Worm (Caenorhabditis elegans): ENCODE data around the gene C50B6.1.

Gene C50B6.1

ce11 chrV:13286525-13286924 lies 22.2 kb upstream of the C50B6.1 start:
- TF ChIP-seq sem-4 (tag; optimal IDR thresholded peaks at IDR 0.05) (no peak), mdl-1 (tag; optimal IDR thresholded peaks at IDR 0.05) (no peak), R02D3.7 (tag; optimal IDR thresholded peaks at IDR 0.05) (no peak), peb-1 (tag; optimal IDR thresholded peaks at IDR 0.05) (no peak), nhr-6 (tag; optimal IDR thresholded peaks at IDR 0.05) (no peak), nhr-25 (tag; optimal IDR thresholded peaks at IDR 0.05) (no peak), crh-2 (tag; optimal IDR thresholded peaks at IDR 0.05) (no peak), lsy-2 (tag; optimal IDR thresholded peaks at IDR 0.05) (no peak), ztf-11 (tag; optimal IDR thresholded peaks at IDR 0.05) (no peak), ztf-4 (tag; optimal IDR thresholded peaks at IDR 0.05) (no peak), ceh-16 (tag; optimal IDR thresholded peaks at IDR 0.05) (no peak), Y55F3AM.14 (GFP tag; optimal IDR thresholded peaks at IDR 0.05) (no peak), fos-1 (tag; optimal IDR thresholded peaks at IDR 0.05) (no peak), elt-3 (tag; optimal IDR thresholded peaks at IDR 0.05) (no peak), ceh-82 (tag; optimal IDR thresholded peaks at IDR 0.05) (no peak)

- TF ChIP-seq C34F6.9 (tag; optimal IDR thresholded peaks at IDR 0.05) (peak; percentile 8), lsy-2 (tag; optimal IDR thresholded peaks at IDR 0.05) (peak in 1 of 2 experiments; percentile 17), ztf-11 (tag; optimal IDR thresholded peaks at IDR 0.05) (no peak), nhr-129 (tag; optimal IDR thresholded peaks at IDR 0.05) (peak; percentile 1), Y55F3AM.14 (GFP tag; optimal IDR thresholded peaks at IDR 0.05) (no peak), F13H6.1 (tag; optimal IDR thresholded peaks at IDR 0.05) (peak; percentile 37), elt-3 (tag; optimal IDR thresholded peaks at IDR 0.05) (no peak), elt-1 (tag; optimal IDR thresholded peaks at IDR 0.05) (no peak), mab-5 (tag; optimal IDR thresholded peaks at IDR 0.05) (peak; percentile 6), ZK546.5 (tag; optimal IDR thresholded peaks at IDR 0.05) (no peak)
These were observed 19.8 kb upstream of the C50B6.1 start for ce11 chrV:13288881-13289280.

DNA sequence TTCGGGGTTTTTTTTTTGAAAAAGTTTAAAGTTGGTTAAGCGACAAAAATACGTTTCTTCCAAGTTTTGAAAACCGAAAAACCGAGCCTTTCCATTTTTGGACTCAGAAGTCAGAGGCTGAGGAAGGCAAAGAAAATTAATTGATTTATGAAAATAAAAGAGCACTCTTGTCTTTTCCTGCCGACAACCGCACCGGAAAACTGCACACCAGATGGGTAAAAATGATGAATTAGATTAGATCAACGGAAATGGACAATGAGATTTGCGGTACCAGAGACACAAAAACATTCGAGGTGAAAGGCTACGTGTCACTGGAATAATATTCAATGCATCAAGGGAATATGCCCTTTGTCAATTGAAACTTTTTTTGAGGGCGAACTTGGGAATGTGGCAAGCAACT lies 14.2 kb upstream of the C50B6.1 start:
- no peak for TF ChIP-seq lin-39 (tag; optimal IDR thresholded peaks at IDR 0.05)
- TF ChIP-seq nhr-23 (tag; optimal IDR thresholded peaks at IDR 0.05): no peak
- no peak for TF ChIP-seq ztf-4 (tag; optimal IDR thresholded peaks at IDR 0.05)
- no peak for TF ChIP-seq peb-1 (tag; optimal IDR thresholded peaks at IDR 0.05)
- no peak for TF ChIP-seq alr-1 (tag; optimal IDR thresholded peaks at IDR 0.05)
- TF ChIP-seq sem-4 (tag; optimal IDR thresholded peaks at IDR 0.05): no peak
- TF ChIP-seq dmd-4 (tag; optimal IDR thresholded peaks at IDR 0.05): no peak
- TF ChIP-seq aly-2 (tag; optimal IDR thresholded peaks at IDR 0.05): no peak
- no peak for TF ChIP-seq Y55F3AM.14 (GFP tag; optimal IDR thresholded peaks at IDR 0.05)
- TF ChIP-seq blmp-1 (tag; optimal IDR thresholded peaks at IDR 0.05; ENCODE audit: insufficient read depth): no peak
- TF ChIP-seq ama-1 (optimal IDR thresholded peaks at IDR 0.05): no peak
- TF ChIP-seq C34F6.9 (tag; optimal IDR thresholded peaks at IDR 0.05): no peak
- no peak for TF ChIP-seq sma-3 (GFP tag; optimal IDR thresholded peaks at IDR 0.05)
- TF ChIP-seq sma-9 (GFP tag; optimal IDR thresholded peaks at IDR 0.05): no peak
- TF ChIP-seq sma-9 (tag; optimal IDR thresholded peaks at IDR 0.05): no peak
- no peak for TF ChIP-seq ceh-82 (tag; optimal IDR thresholded peaks at IDR 0.05)
- TF ChIP-seq elt-1 (tag; optimal IDR thresholded peaks at IDR 0.05): no peak
- TF ChIP-seq snpc-4 (tag; optimal IDR thresholded peaks at IDR 0.05): no peak
- TF ChIP-seq egl-27 (tag; optimal IDR thresholded peaks at IDR 0.05): no peak
- TF ChIP-seq F13H6.1 (tag; optimal IDR thresholded peaks at IDR 0.05): no peak
- no peak for TF ChIP-seq skn-1 (tag; optimal IDR thresholded peaks at IDR 0.05)

DNA sequence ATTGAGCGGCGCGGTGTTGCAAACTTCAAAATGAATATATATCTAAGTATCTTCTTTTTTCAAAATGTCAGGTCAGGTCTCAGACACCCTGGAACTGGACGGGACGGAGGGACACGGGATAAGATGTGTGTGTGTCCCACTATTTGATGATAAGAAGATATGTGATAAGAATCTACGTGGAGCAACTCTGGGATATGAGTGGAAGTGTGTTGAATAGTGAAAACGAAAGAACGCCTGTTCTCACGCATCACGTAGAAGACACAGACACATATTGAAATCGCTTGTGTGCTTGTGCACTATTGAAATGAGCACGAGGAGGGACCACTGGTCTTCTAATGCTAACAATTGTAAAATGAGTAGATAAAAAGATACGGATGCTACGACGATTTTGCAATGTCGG lies 12.9 kb upstream of the C50B6.1 start, which contains the start of gene uig-1:
TSS of gene uig-1 (minus strand) at position 120 of the 400 bp plus-strand sequence.
- TF ChIP-seq nhr-23 (tag; optimal IDR thresholded peaks at IDR 0.05): no peak
- no peak for TF ChIP-seq elt-1 (tag; optimal IDR thresholded peaks at IDR 0.05)
- TF ChIP-seq mdl-1 (tag; optimal IDR thresholded peaks at IDR 0.05): no peak
- TF ChIP-seq unc-55 (GFP tag; optimal IDR thresholded peaks at IDR 0.05): no peak
- TF ChIP-seq blmp-1 (tag; optimal IDR thresholded peaks at IDR 0.05; ENCODE audit: insufficient read depth): no peak
- TF ChIP-seq peb-1 (tag; optimal IDR thresholded peaks at IDR 0.05): no peak
- no peak for TF ChIP-seq nhr-77 (tag; optimal IDR thresholded peaks at IDR 0.05)
- TF ChIP-seq ztf-1 (GFP tag; conservative IDR thresholded peaks at IDR 0.05): no peak
- no peak for TF ChIP-seq lin-11 (tag; optimal IDR thresholded peaks at IDR 0.05)
- TF ChIP-seq gmeb-1 (tag; optimal IDR thresholded peaks at IDR 0.05): no peak
- TF ChIP-seq nhr-129 (tag; optimal IDR thresholded peaks at IDR 0.05): peak; percentile 24
- no peak for TF ChIP-seq ZK546.5 (tag; optimal IDR thresholded peaks at IDR 0.05)
- TF ChIP-seq unc-62 (GFP tag; optimal IDR thresholded peaks at IDR 0.05): no peak
- peak; percentile 16 for TF ChIP-seq C34F6.9 (tag; optimal IDR thresholded peaks at IDR 0.05)
- no peak for TF ChIP-seq Y55F3AM.14 (GFP tag; optimal IDR thresholded peaks at IDR 0.05)
- TF ChIP-seq alr-1 (tag; optimal IDR thresholded peaks at IDR 0.05): no peak
- TF ChIP-seq fos-1 (tag; optimal IDR thresholded peaks at IDR 0.05): no peak
- TF ChIP-seq lsy-2 (tag; optimal IDR thresholded peaks at IDR 0.05): peak in 1 of 2 experiments; percentile 16
- TF ChIP-seq R02D3.7 (tag; optimal IDR thresholded peaks at IDR 0.05): no peak
- no peak for TF ChIP-seq nhr-25 (tag; optimal IDR thresholded peaks at IDR 0.05)
- no peak for TF ChIP-seq sma-3 (GFP tag; optimal IDR thresholded peaks at IDR 0.05)
- no peak for TF ChIP-seq mab-5 (tag; optimal IDR thresholded peaks at IDR 0.05)
- no peak for TF ChIP-seq nhr-6 (tag; optimal IDR thresholded peaks at IDR 0.05)
- no peak for TF ChIP-seq lin-13 (GFP tag; optimal IDR thresholded peaks at IDR 0.05)
- TF ChIP-seq elt-3 (tag; optimal IDR thresholded peaks at IDR 0.05): no peak
- TF ChIP-seq dmd-4 (tag; optimal IDR thresholded peaks at IDR 0.05): no peak
- no peak for TF ChIP-seq nhr-12 (tag; optimal IDR thresholded peaks at IDR 0.05)
- TF ChIP-seq F13H6.1 (tag; optimal IDR thresholded peaks at IDR 0.05): peak; percentile 22
- no peak for TF ChIP-seq unc-39 (tag; optimal IDR thresholded peaks at IDR 0.05)
- no peak for TF ChIP-seq ztf-11 (tag; optimal IDR thresholded peaks at IDR 0.05)
- no peak for TF ChIP-seq mbf-1 (tag; optimal IDR thresholded peaks at IDR 0.05)
- TF ChIP-seq sma-9 (GFP tag; optimal IDR thresholded peaks at IDR 0.05): peak; percentile 14
- TF ChIP-seq sma-9 (tag; optimal IDR thresholded peaks at IDR 0.05): no peak
